Fruit fly (Drosophila melanogaster): ENCODE measurements around the gene scu.

DNA sequence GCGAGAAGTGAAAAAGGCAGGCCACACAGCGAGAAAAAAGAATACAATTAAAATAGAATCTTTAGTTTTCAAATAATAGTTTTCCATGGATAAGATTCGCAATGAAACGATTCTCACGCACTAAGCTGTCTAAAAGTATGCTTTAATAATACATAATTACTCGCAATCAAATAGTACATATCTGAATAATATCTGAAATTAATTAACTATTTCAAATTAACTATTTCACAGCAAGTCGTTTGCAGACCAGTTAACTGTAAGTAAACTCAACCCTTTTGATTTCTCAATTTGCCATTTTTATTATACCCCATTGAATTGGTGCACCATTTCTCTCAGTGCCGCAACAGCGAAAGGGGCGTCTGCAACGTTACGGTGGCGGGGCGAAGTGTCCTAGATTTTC is 34.5 kb downstream of the scu start:
- TF ChIP-seq CG1620 (GFP tag; optimal IDR thresholded peaks at IDR 0.05) (no peak), ovo (GFP tag; optimal IDR thresholded peaks at IDR 0.05) (no peak), CG11617 (GFP tag; optimal IDR thresholded peaks at IDR 0.05) (no peak), kay (GFP tag; ENCODE audit: borderline replicate concordance) (no peak), cnc (optimal IDR thresholded peaks at IDR 0.05) (no peak), CG12768 (GFP tag; optimal IDR thresholded peaks at IDR 0.05) (no peak), CG33017 (tag; optimal IDR thresholded peaks at IDR 0.05) (no peak), Crg-1 (GFP tag; optimal IDR thresholded peaks at IDR 0.05) (no peak), cic (GFP tag; optimal IDR thresholded peaks at IDR 0.05) (no peak)

All from whole organism, adult.